Worm (Caenorhabditis elegans) whole organism, L3 larva: ENCODE results near the gene lgg-3.

Experiments
- R02D3.7 ChIP-seq: fragments of 150-350 bp; optimal IDR thresholded peaks from 2 replicates; lab custom pipeline; 2014; ENCODE audit warnings: missing biosample characterization, missing genetic modification characterization
- ZK546.5 ChIP-seq: sonication (generic microtip); optimal IDR thresholded peaks from 2 replicates; lab custom pipeline; 2017; ENCODE audit warnings: missing biosample characterization, missing genetic modification characterization
- aly-2 ChIP-seq: fragments of 150-350 bp; optimal IDR thresholded peaks from 2 replicates; lab custom pipeline; 2014; ENCODE audit warnings: missing biosample characterization, missing genetic modification characterization
- ama-1 ChIP-seq: fragments of 150-350 bp; optimal IDR thresholded peaks from 2 replicates; lab custom pipeline; 2018
- ceh-16 ChIP-seq: sonication (generic microtip); optimal IDR thresholded peaks from 2 replicates; lab custom pipeline; 2017; ENCODE audit warnings: missing biosample characterization, missing genetic modification characterization
- ceh-28 ChIP-seq: fragments of 150-350 bp; optimal IDR thresholded peaks from 2 replicates; lab custom pipeline; 2014; ENCODE audit warnings: missing biosample characterization, missing genetic modification reagents, missing genetic modification characterization
- ceh-9 ChIP-seq: sonication (generic microtip); optimal IDR thresholded peaks from 2 replicates; lab custom pipeline; 2018; ENCODE audit warnings: missing biosample characterization, missing genetic modification characterization
- daf-12 ChIP-seq: fragments of 150-350 bp; optimal IDR thresholded peaks from 2 replicates; lab custom pipeline; 2014; ENCODE audit warnings: missing biosample characterization, missing genetic modification reagents, missing genetic modification characterization
- egl-27 ChIP-seq: sonication (generic microtip); optimal IDR thresholded peaks from 4 replicates; lab custom pipeline; 2017; ENCODE audit warnings: missing biosample characterization, missing genetic modification reagents, missing genetic modification characterization
- egl-5 ChIP-seq: fragments of 150-350 bp; optimal IDR thresholded peaks from 2 replicates; lab custom pipeline; 2017; ENCODE audit warnings: missing biosample characterization, missing genetic modification reagents, missing genetic modification characterization, inconsistent platforms
- elt-1 ChIP-seq: fragments of 150-350 bp; optimal IDR thresholded peaks from 2 replicates; lab custom pipeline; 2014; ENCODE audit warnings: missing biosample characterization, missing genetic modification characterization
- elt-3 ChIP-seq, 3 experiments: fragments of 150-350 bp in 1 of 3; sonication (generic microtip) in 2 of 3; optimal IDR thresholded peaks; 2 replicates in 2 of 3; 4 replicates in 1 of 3; lab custom pipeline; 2014 to 2017; ENCODE audit warnings: missing biosample characterization in 3 of 3, missing genetic modification characterization in 3 of 3
- eor-1 ChIP-seq, 2 experiments: fragments of 150-350 bp; optimal IDR thresholded peaks; 2 replicates each; lab custom pipeline; 2014 to 2018; ENCODE audit warnings: missing biosample characterization in 2 of 2, missing genetic modification characterization in 2 of 2
- fkh-10 ChIP-seq: sonication (generic microtip); optimal IDR thresholded peaks from 2 replicates; lab custom pipeline; 2017; ENCODE audit warnings: missing biosample characterization, missing genetic modification reagents, missing genetic modification characterization
- fkh-2 ChIP-seq: fragments of 150-350 bp; optimal IDR thresholded peaks from 2 replicates; lab custom pipeline; 2014; ENCODE audit warnings: missing biosample characterization, missing genetic modification reagents, missing genetic modification characterization
- hmg-11 ChIP-seq: sonication (generic microtip); optimal IDR thresholded peaks from 2 replicates; lab custom pipeline; 2016; ENCODE audit warnings: missing genetic modification characterization, missing compliant biosample characterization
- jun-1 ChIP-seq: fragments of 150-350 bp; optimal IDR thresholded peaks from 2 replicates; lab custom pipeline; 2014; ENCODE audit warnings: missing biosample characterization, missing genetic modification reagents, missing genetic modification characterization
- lin-15B ChIP-seq: fragments of 150-350 bp; optimal IDR thresholded peaks from 2 replicates; lab custom pipeline; 2014; ENCODE audit warnings: missing biosample characterization, missing genetic modification characterization
- lin-39 ChIP-seq: fragments of 150-350 bp; optimal IDR thresholded peaks from 2 replicates; lab custom pipeline; 2018; ENCODE audit warnings: missing biosample characterization, missing genetic modification reagents, missing genetic modification characterization
- lsy-12 ChIP-seq: sonication (generic microtip); optimal IDR thresholded peaks from 2 replicates; lab custom pipeline; 2016; ENCODE audit warnings: mild to moderate bottlenecking, missing genetic modification characterization, missing compliant biosample characterization
- mdl-1 ChIP-seq: fragments of 150-350 bp; optimal IDR thresholded peaks from 2 replicates; lab custom pipeline; 2014; ENCODE audit warnings: missing biosample characterization, missing genetic modification characterization
- mml-1 ChIP-seq: fragments of 150-350 bp; sonication (generic microtip); optimal IDR thresholded peaks from 3 replicates; lab custom pipeline; 2014; ENCODE audit warnings: missing biosample characterization, missing genetic modification characterization
- nfya-1 ChIP-seq: sonication (generic microtip); optimal IDR thresholded peaks from 2 replicates; lab custom pipeline; 2017; ENCODE audit warnings: missing genetic modification characterization, mild to moderate bottlenecking, missing compliant biosample characterization, antibody characterized with exemption, moderate library complexity; ENCODE audit not compliant: insufficient read depth
- nhr-11 ChIP-seq: fragments of 150-350 bp; optimal IDR thresholded peaks from 2 replicates; lab custom pipeline; 2014; ENCODE audit warnings: missing biosample characterization, missing genetic modification characterization
- nhr-12 ChIP-seq: fragments of 150-350 bp; optimal IDR thresholded peaks from 2 replicates; lab custom pipeline; 2014; ENCODE audit warnings: missing biosample characterization, missing genetic modification characterization
- nhr-23 ChIP-seq: fragments of 150-350 bp; optimal IDR thresholded peaks from 2 replicates; lab custom pipeline; 2014; ENCODE audit warnings: missing biosample characterization, missing genetic modification reagents, missing genetic modification characterization
- nhr-237 ChIP-seq: fragments of 150-350 bp; optimal IDR thresholded peaks from 2 replicates; lab custom pipeline; 2014; ENCODE audit warnings: missing biosample characterization, missing genetic modification characterization
- nhr-25 ChIP-seq: sonication (generic microtip); optimal IDR thresholded peaks from 2 replicates; lab custom pipeline; 2017; ENCODE audit warnings: missing biosample characterization, missing genetic modification characterization
- nhr-28 ChIP-seq: fragments of 150-350 bp; optimal IDR thresholded peaks from 2 replicates; lab custom pipeline; 2014; ENCODE audit warnings: missing biosample characterization, missing genetic modification characterization
- nhr-43 ChIP-seq: sonication (generic microtip); optimal IDR thresholded peaks from 2 replicates; lab custom pipeline; 2016; ENCODE audit warnings: mild to moderate bottlenecking, missing genetic modification characterization, missing compliant biosample characterization; ENCODE audit not compliant: poor library complexity, severe bottlenecking
- nhr-67 ChIP-seq: fragments of 150-350 bp; optimal IDR thresholded peaks from 2 replicates; lab custom pipeline; 2014; ENCODE audit warnings: missing biosample characterization, missing genetic modification characterization
- nhr-77 ChIP-seq: fragments of 150-350 bp; optimal IDR thresholded peaks from 2 replicates; lab custom pipeline; 2014; ENCODE audit warnings: missing biosample characterization, missing genetic modification characterization
- pha-4 ChIP-seq: fragments of 150-350 bp; optimal IDR thresholded peaks from 2 replicates; lab custom pipeline; 2014; ENCODE audit warnings: missing biosample characterization, missing genetic modification reagents, missing genetic modification characterization
- sea-2 ChIP-seq: fragments of 150-350 bp; sonication (generic microtip); optimal IDR thresholded peaks from 4 replicates; lab custom pipeline; 2014; ENCODE audit warnings: missing biosample characterization, missing genetic modification reagents, missing genetic modification characterization
- skn-1 ChIP-seq: fragments of 150-350 bp; optimal IDR thresholded peaks from 2 replicates; lab custom pipeline; 2014; ENCODE audit warnings: missing biosample characterization, missing genetic modification characterization
- tbx-2 ChIP-seq: sonication (generic microtip); optimal IDR thresholded peaks from 2 replicates; lab custom pipeline; 2016; ENCODE audit warnings: mild to moderate bottlenecking, missing genetic modification characterization, missing compliant biosample characterization
- unc-39 ChIP-seq: sonication (generic microtip); optimal IDR thresholded peaks from 4 replicates; lab custom pipeline; 2017; ENCODE audit warnings: missing biosample characterization, missing genetic modification characterization
- unc-62 ChIP-seq: fragments of 150-350 bp; sonication (generic microtip); optimal IDR thresholded peaks from 4 replicates; lab custom pipeline; 2014; ENCODE audit warnings: missing biosample characterization, missing genetic modification reagents, missing genetic modification characterization
- zag-1 ChIP-seq: fragments of 150-350 bp; optimal IDR thresholded peaks from 2 replicates; lab custom pipeline; 2014; ENCODE audit warnings: missing biosample characterization, missing genetic modification characterization
- ztf-11 ChIP-seq: fragments of 150-350 bp; optimal IDR thresholded peaks from 2 replicates; lab custom pipeline; 2014; ENCODE audit warnings: missing biosample characterization, missing genetic modification characterization

Gene lgg-3

DNA sequence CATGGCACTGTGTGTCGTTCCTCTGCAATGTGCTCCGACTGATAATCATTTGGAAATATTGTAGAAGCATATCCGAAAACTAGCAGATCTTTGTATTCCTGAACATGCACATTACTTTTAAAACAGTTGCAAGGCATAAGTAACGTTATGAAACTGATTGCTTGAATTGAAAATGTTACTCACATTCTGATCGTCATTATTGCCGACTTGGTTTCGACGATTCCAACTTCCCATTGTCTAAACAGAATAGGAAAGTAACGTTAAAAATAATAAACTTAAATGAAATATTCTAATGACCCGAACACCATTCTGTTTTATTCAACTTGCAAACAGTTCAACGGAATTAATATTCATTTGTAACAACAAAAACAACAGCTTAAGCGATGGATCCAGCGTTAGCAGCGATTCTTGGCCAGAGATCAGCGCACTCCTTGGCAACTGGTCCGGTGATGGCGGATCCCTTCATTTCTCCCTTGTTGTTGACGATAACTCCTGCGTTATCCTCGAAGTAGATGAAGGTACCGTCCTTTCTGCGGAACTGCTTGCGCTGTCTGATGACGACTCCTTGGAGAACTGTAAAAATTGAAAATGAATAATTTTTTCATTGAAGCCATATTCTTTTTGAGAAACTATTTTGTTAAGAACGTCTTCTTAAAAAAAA lies 7.5 kb upstream of the lgg-3 start, which contains the start of gene swp-1:
Gene swp-1 (minus strand): TSS at position 298 of the 661 bp plus-strand sequence.
- TF ChIP-seq unc-39 (tag; lab: Kevin White, UChicago) (no peak), nhr-11 (tag; lab: Kevin White, UChicago) (no peak), egl-5 (tag; lab: Kevin White, UChicago) (no peak), elt-3 (tag; optimal IDR thresholded peaks at IDR 0.05; lab: Kevin White, UChicago) (no peak), nhr-23 (no peak), ceh-28 (tag; lab: Kevin White, UChicago) (no peak), nhr-43 (tag; lab: Kevin White, UChicago) (no peak), ceh-9 (no peak), unc-62 (GFP tag; lab: Kevin White, UChicago) (no peak), ceh-16 (no peak), mdl-1 (tag; lab: Kevin White, UChicago) (no peak), egl-27 (no peak), lin-39 (tag; lab: Kevin White, UChicago) (no peak), aly-2 (tag; lab: Kevin White, UChicago) (no peak), nhr-237 (tag; lab: Kevin White, UChicago) (no peak), skn-1 (no peak), nhr-25 (no peak), tbx-2 (tag; lab: Kevin White, UChicago) (no peak), sea-2 (GFP tag; lab: Kevin White, UChicago) (no peak)

DNA sequence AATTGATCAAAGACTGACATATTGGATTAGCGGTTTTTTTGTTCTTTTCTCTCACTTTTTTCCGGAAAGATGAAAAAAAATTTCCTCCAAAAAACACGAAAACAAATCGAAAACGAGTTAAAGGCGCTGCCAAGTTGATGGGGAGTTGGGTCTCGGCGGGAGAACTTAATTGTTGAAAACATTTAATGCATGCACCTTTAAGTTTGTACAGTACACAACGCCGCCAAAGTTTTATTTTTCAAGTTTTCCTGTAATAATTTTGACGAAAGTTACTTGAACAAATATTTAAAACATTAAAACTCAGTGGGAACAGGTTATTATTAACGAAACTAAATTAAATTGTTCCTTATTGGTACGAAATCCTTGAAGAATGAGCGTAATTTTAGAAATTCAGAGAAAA lies 3.7 kb upstream of the lgg-3 start:
- no peak for TF ChIP-seq nhr-12
- TF ChIP-seq elt-3 (tag; optimal IDR thresholded peaks at IDR 0.05; lab: Kevin White, UChicago) = no peak
- TF ChIP-seq nhr-11 (tag; lab: Kevin White, UChicago) = no peak
- TF ChIP-seq fkh-2 (tag; lab: Kevin White, UChicago) = no peak
- TF ChIP-seq, all 47 proteins: peak for 0

DNA sequence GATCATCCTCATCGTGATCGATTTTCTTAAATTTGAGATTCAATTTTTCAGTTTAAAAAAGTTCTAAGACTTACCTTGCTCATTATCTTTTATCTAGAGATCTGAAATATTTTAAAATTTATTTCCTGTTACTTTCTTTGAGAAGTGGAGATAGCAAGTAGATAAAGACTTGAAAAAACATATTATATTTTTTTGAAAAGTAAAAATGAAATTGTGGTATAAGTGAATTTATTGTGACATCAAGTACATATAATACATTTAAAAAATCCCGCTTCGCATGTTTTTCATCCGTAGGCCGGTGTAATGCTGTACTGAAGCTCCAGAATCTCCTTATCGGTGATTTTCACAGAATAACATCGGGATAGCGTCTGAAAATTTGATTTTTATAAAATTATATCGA lies 547 bp downstream of the lgg-3 start, which contains the start of gene B0336.7:
Gene B0336.7 (minus strand): TSS at position 101 of the 400 bp plus-strand sequence.
- TF ChIP-seq mdl-1 (tag; lab: Kevin White, UChicago) (no peak), daf-12 (no peak), ceh-28 (tag; lab: Kevin White, UChicago) (no peak), ztf-11 (tag; lab: Kevin White, UChicago) (no peak)

DNA sequence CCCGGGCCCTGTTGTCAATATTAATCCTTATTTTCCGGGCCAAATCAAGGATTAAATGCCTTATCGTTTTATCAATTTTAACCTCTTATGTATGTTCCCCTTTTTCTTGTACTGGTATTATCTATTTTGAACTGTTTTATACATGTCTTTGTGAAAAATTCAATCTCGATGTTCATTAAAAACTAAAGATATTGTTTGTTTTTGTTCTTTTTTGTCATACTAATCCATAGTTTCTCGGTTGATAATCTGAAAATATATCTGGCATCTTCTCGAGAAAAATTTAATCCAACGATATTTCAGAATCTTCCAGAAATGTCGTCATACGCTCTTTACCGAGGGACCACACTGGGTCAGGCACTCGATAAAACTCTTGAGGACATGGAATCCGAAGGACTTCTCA lies 4.1 kb downstream of the lgg-3 start, which contains the start of gene B0336.13:
Gene B0336.13 (plus strand): TSS at position 301 of the 400 bp plus-strand sequence.
- no peak for TF ChIP-seq eor-1 (tag; optimal IDR thresholded peaks at IDR 0.05; lab: Kevin White, UChicago)
- no peak for TF ChIP-seq nhr-77
- no peak for TF ChIP-seq tbx-2 (tag; lab: Kevin White, UChicago)
- TF ChIP-seq hmg-11 = no peak
- no peak for TF ChIP-seq mml-1
- TF ChIP-seq egl-27 = no peak
- no peak for TF ChIP-seq elt-1 (tag; lab: Kevin White, UChicago)
- TF ChIP-seq fkh-10 (GFP tag; lab: Kevin White, UChicago) = no peak
- no peak for TF ChIP-seq R02D3.7 (tag; lab: Kevin White, UChicago)
- TF ChIP-seq ZK546.5 (tag; lab: Kevin White, UChicago) = no peak
- no peak for TF ChIP-seq zag-1 (tag; lab: Kevin White, UChicago)
- no peak for TF ChIP-seq nhr-23
- no peak for TF ChIP-seq lin-39 (tag; lab: Kevin White, UChicago)
- TF ChIP-seq egl-5 (tag; lab: Kevin White, UChicago) = no peak
- no peak for TF ChIP-seq elt-3 (tag; optimal IDR thresholded peaks at IDR 0.05; lab: Kevin White, UChicago)
- no peak for TF ChIP-seq fkh-2 (tag; lab: Kevin White, UChicago)
- TF ChIP-seq mdl-1 (tag; lab: Kevin White, UChicago) = no peak

DNA sequence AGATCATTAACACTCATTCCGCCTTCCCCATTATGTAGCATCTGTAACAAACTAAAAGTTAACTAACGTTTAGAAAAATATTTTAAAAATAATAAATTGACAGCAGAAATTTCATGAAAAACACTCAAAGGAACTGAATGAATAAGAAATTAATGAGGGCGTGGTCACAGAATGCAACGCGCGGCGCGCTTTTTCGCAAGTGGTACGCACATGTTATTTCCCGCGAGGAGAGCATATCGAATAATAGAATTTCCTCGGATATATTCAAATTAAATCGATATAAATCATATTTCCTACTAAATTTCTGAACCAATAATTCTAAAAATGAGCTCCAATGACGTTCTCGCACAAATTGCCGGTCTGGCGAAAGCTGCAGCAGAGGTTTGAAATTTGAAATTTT lies 5.1 kb downstream of the lgg-3 start, which contains the start of the genes abi-1 and arle-14:
Gene abi-1 (minus strand): TSS at position 51 of the 400 bp plus-strand sequence.
Gene arle-14 (plus strand): TSS at position 217 of the 400 bp plus-strand sequence.
- TF ChIP-seq elt-3 (tag; optimal IDR thresholded peaks at IDR 0.05; lab: Kevin White, UChicago) (no peak), lin-15B (tag; lab: Kevin White, UChicago) (no peak), nhr-43 (tag; lab: Kevin White, UChicago) (no peak), R02D3.7 (tag; lab: Kevin White, UChicago) (peak; percentile 15), pha-4 (tag; lab: Kevin White, UChicago) (peak; percentile 39), nhr-25 (no peak), fkh-2 (tag; lab: Kevin White, UChicago) (no peak), nhr-67 (tag; lab: Kevin White, UChicago) (no peak), nfya-1 (tag; lab: Kevin White, UChicago) (peak; percentile 35), fkh-10 (GFP tag; lab: Kevin White, UChicago) (no peak), unc-39 (tag; lab: Kevin White, UChicago) (no peak), mdl-1 (tag; lab: Kevin White, UChicago) (no peak), jun-1 (no peak), lsy-12 (tag; lab: Kevin White, UChicago) (no peak), ama-1 (lab: Kevin White, UChicago) (no peak), hmg-11 (peak; percentile 17), nhr-77 (no peak), unc-62 (GFP tag; lab: Kevin White, UChicago) (no peak), nhr-237 (tag; lab: Kevin White, UChicago) (no peak), aly-2 (tag; lab: Kevin White, UChicago) (no peak), ceh-9 (no peak), nhr-28 (tag; lab: Kevin White, UChicago) (no peak), ZK546.5 (tag; lab: Kevin White, UChicago) (no peak), sea-2 (GFP tag; lab: Kevin White, UChicago) (no peak), nhr-23 (no peak)
